Worm (Caenorhabditis elegans): ENCODE results near the gene col-161.

DNA sequence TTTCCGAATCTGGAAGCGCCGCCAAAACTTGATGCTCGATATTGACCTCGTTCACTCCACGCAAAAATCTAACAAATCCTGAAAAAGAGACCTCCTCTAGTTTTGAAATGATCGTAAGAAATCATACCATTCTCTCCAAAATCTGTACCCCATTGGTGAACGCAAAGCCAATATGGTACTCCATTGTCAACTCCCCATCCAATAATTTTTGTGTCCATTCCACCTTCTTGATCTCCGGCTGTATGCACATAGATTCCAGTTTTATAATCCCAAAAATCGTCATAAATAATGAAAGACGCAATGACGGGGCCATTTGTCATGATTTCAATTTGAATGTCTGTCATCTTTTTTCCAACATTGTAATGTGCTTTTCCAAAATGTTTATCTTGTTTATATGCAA, 38.4 kb upstream of the col-161 start:
- TF ChIP-seq med-1 (GFP tag; optimal IDR thresholded peaks at IDR 0.05; ENCODE audit: insufficient read depth) (no peak), cog-1 (tag; optimal IDR thresholded peaks at IDR 0.05) (no peak), flt-1 (GFP tag; IDR thresholded peaks at IDR 0.05) (no peak), ztf-23 (GFP tag; IDR thresholded peaks at IDR 0.05) (no peak)
